Fruit fly (Drosophila melanogaster) whole organism, prepupa: Measurements from ENCODE around the gene Ugt316A1.

ENCODE experiments used
- CG11294 ChIP-seq: fragments of 200-800 bp; sonication (Bioruptor generic); IDR thresholded peaks from 2 replicates; pipeline ENCODE4 v1.3.6; 2022; ENCODE audit warnings: missing biosample characterization, missing genetic modification characterization
- CG11762 ChIP-seq: fragments of 200-800 bp; sonication (Bioruptor generic); optimal IDR thresholded peaks from 3 replicates; lab custom pipeline; 2016; ENCODE audit warnings: missing biosample characterization, missing genetic modification characterization; ENCODE audit not compliant: insufficient read depth
- CG1621 ChIP-seq: fragments of 200-800 bp; sonication (Bioruptor generic); optimal IDR thresholded peaks from 3 replicates; lab custom pipeline; 2018; ENCODE audit warnings: missing biosample characterization, mild to moderate bottlenecking, missing genetic modification characterization
- CG16779 ChIP-seq: fragments of 200-800 bp; sonication (Bioruptor generic); optimal IDR thresholded peaks from 3 replicates; lab custom pipeline; 2017; ENCODE audit warnings: missing biosample characterization, mild to moderate bottlenecking, missing genetic modification characterization
- CG3032 ChIP-seq: fragments of 200-800 bp; optimal IDR thresholded peaks from 2 replicates; lab custom pipeline; 2019; ENCODE audit warnings: missing biosample characterization, mild to moderate bottlenecking, missing genetic modification characterization, moderate library complexity
- CG3919 ChIP-seq: fragments of 200-800 bp; sonication (Bioruptor generic); optimal IDR thresholded peaks from 3 replicates; lab custom pipeline; 2016; ENCODE audit warnings: missing biosample characterization, missing genetic modification characterization
- CG4318 ChIP-seq: fragments of 200-800 bp; sonication (Bioruptor generic); optimal IDR thresholded peaks from 3 replicates; lab custom pipeline; 2017; ENCODE audit warnings: missing biosample characterization, mild to moderate bottlenecking, missing genetic modification characterization
- CG6163 ChIP-seq: fragments of 200-800 bp; sonication (Bioruptor generic); IDR thresholded peaks from 3 replicates; pipeline ENCODE4 v1.3.6; 2022; ENCODE audit warnings: missing biosample characterization, missing genetic modification characterization
- CG6276 ChIP-seq: fragments of 200-800 bp; sonication (Bioruptor generic); optimal IDR thresholded peaks from 2 replicates; lab custom pipeline; 2017; ENCODE audit warnings: missing biosample characterization, mild to moderate bottlenecking, missing genetic modification characterization
- CG6808 ChIP-seq: fragments of 200-800 bp; sonication (Bioruptor generic); optimal IDR thresholded peaks from 3 replicates; lab custom pipeline; 2017; ENCODE audit warnings: missing biosample characterization, missing genetic modification characterization, mild to moderate bottlenecking, moderate library complexity, missing genetic modification reagents
- CG8119 ChIP-seq: fragments of 200-800 bp; sonication (Bioruptor generic); IDR thresholded peaks from 3 replicates; pipeline ENCODE4 v1.3.6; 2022; ENCODE audit warnings: missing biosample characterization, missing genetic modification characterization
- CG8319 ChIP-seq: fragments of 200-800 bp; sonication (Bioruptor generic); optimal IDR thresholded peaks from 3 replicates; lab custom pipeline; 2016; ENCODE audit warnings: missing biosample characterization, missing genetic modification characterization
- Eip75B ChIP-seq: fragments of 200-800 bp; sonication (Bioruptor generic); optimal IDR thresholded peaks from 3 replicates; lab custom pipeline; 2016; ENCODE audit warnings: missing biosample characterization, missing genetic modification characterization
- Eip78C ChIP-seq: fragments of 200-800 bp; sonication (Bioruptor generic); peaks from one replicate; lab custom pipeline; 2016; ENCODE audit warnings: missing biosample characterization, missing genetic modification characterization
- Eip93F ChIP-seq: fragments of 200-800 bp; sonication (Bioruptor generic); optimal IDR thresholded peaks from 2 replicates; lab custom pipeline; 2016; ENCODE audit warnings: missing biosample characterization, mild to moderate bottlenecking, missing genetic modification characterization
- Ets96B ChIP-seq: fragments of 200-800 bp; optimal IDR thresholded peaks from 2 replicates; lab custom pipeline; 2019; ENCODE audit warnings: missing biosample characterization, mild to moderate bottlenecking, missing genetic modification characterization, moderate library complexity
- Hr38 ChIP-seq: sonication (Bioruptor generic); optimal IDR thresholded peaks from 2 replicates; lab custom pipeline; 2016; ENCODE audit warnings: missing biosample characterization, missing genetic modification characterization
- Hr4 ChIP-seq: fragments of 200-800 bp; sonication (Bioruptor generic); optimal IDR thresholded peaks from 3 replicates; lab custom pipeline; 2016; ENCODE audit warnings: missing biosample characterization, missing genetic modification characterization
- Lpt ChIP-seq: fragments of 200-800 bp; sonication (Bioruptor generic); optimal IDR thresholded peaks from 3 replicates; lab custom pipeline; 2016; ENCODE audit warnings: missing biosample characterization, missing genetic modification characterization
- OdsH ChIP-seq: fragments of 200-800 bp; sonication (Bioruptor generic); optimal IDR thresholded peaks from 3 replicates; lab custom pipeline; 2016; ENCODE audit warnings: missing biosample characterization, missing genetic modification characterization
- Sox102F ChIP-seq: fragments of 200-800 bp; sonication (Bioruptor generic); optimal IDR thresholded peaks from 2 replicates; lab custom pipeline; 2016; ENCODE audit warnings: missing biosample characterization, mild to moderate bottlenecking, missing genetic modification characterization
- Sox14 ChIP-seq: fragments of 200-800 bp; sonication (Bioruptor generic); optimal IDR thresholded peaks from 3 replicates; lab custom pipeline; 2016; ENCODE audit warnings: missing biosample characterization, missing genetic modification characterization
- achi ChIP-seq: fragments of 200-800 bp; sonication (Bioruptor generic); optimal IDR thresholded peaks from 3 replicates; lab custom pipeline; 2016; ENCODE audit warnings: missing biosample characterization, missing genetic modification characterization
- cyc ChIP-seq: fragments of 200-800 bp; sonication (Bioruptor generic); optimal IDR thresholded peaks from 3 replicates; lab custom pipeline; 2016; ENCODE audit warnings: missing biosample characterization, missing genetic modification characterization
- dac ChIP-seq: fragments of 200-800 bp; sonication (Bioruptor generic); optimal IDR thresholded peaks from 2 replicates; lab custom pipeline; 2017; ENCODE audit warnings: missing biosample characterization, mild to moderate bottlenecking, missing genetic modification characterization
- dsx ChIP-seq: fragments of 200-800 bp; optimal IDR thresholded peaks from 3 replicates; lab custom pipeline; 2019; ENCODE audit warnings: missing biosample characterization, mild to moderate bottlenecking, missing genetic modification characterization, moderate library complexity; ENCODE audit not compliant: poor library complexity, severe bottlenecking
- fd59A ChIP-seq: fragments of 200-800 bp; sonication (Bioruptor generic); optimal IDR thresholded peaks from 2 replicates; lab custom pipeline; 2017; ENCODE audit warnings: missing biosample characterization, mild to moderate bottlenecking, missing genetic modification characterization, missing genetic modification reagents
- fkh ChIP-seq: fragments of 200-800 bp; sonication (Bioruptor generic); optimal IDR thresholded peaks from 3 replicates; lab custom pipeline; 2017; ENCODE audit warnings: missing biosample characterization, mild to moderate bottlenecking, missing genetic modification characterization, moderate library complexity
- lz ChIP-seq: fragments of 200-800 bp; sonication (Bioruptor generic); optimal IDR thresholded peaks from 3 replicates; lab custom pipeline; 2016; ENCODE audit warnings: missing biosample characterization, missing genetic modification characterization
- pdm3 ChIP-seq: fragments of 200-800 bp; sonication (Bioruptor generic); optimal IDR thresholded peaks from 3 replicates; lab custom pipeline; 2016; ENCODE audit warnings: missing biosample characterization, missing genetic modification characterization
- salr ChIP-seq, 2 experiments: fragments of 200-800 bp; sonication (Bioruptor generic); optimal IDR thresholded peaks; 3 replicates each; lab custom pipeline; 2016 to 2018; ENCODE audit warnings: missing biosample characterization in 2 of 2, missing genetic modification characterization in 2 of 2, mild to moderate bottlenecking in 1 of 2
- ss ChIP-seq, 2 experiments: fragments of 200-800 bp; sonication (Bioruptor generic); optimal IDR thresholded peaks; 2 replicates in 1 of 2; 3 replicates in 1 of 2; lab custom pipeline; 2017 to 2018; ENCODE audit warnings: mild to moderate bottlenecking in 2 of 2, missing biosample characterization in 2 of 2, missing genetic modification characterization in 2 of 2, moderate library complexity in 1 of 2
- svp ChIP-seq: fragments of 200-800 bp; sonication (Bioruptor generic); peaks from one replicate; lab custom pipeline; 2016; ENCODE audit warnings: missing biosample characterization, missing genetic modification characterization
- vri ChIP-seq: fragments of 200-800 bp; sonication (Bioruptor generic); optimal IDR thresholded peaks from 3 replicates; lab custom pipeline; 2016; ENCODE audit warnings: missing biosample characterization, mild to moderate bottlenecking, missing genetic modification characterization

The Ugt316A1 gene

DNA sequence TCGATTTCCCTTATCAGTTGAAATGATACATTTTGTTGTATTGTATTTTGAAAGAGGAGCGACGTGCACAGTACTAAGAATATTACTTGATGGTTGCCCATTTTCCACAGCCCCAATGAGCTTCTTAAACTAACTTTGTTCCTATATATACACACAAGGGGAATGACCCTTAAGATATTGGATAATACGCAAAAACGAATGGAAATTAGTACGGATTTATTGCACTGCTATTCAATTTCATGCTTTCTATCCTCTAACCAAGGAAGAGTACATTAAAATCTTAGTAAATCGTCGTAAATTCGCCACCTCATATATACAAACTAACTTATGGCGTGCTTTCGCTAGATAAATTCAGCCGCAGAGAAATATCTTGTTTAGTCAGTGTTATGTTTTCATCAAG is 10.7 kb downstream of the Ugt316A1 start, which contains the start of gene Acp76A:
Gene Acp76A (minus strand): TSS at position 101 of the 400 bp plus-strand sequence.
- TF ChIP-seq CG1621 (tag; lab: Kevin White, UChicago): no peak
- no peak for TF ChIP-seq CG3919
- no peak for TF ChIP-seq svp (GFP tag; lab: Kevin White, UChicago)
- TF ChIP-seq Hr4 (GFP tag; lab: Kevin White, UChicago): no peak
- TF ChIP-seq achi (GFP tag; lab: Kevin White, UChicago): no peak
- no peak for TF ChIP-seq Hr38 (GFP tag; lab: Kevin White, UChicago)
- TF ChIP-seq Eip93F (GFP tag; lab: Kevin White, UChicago): no peak

DNA sequence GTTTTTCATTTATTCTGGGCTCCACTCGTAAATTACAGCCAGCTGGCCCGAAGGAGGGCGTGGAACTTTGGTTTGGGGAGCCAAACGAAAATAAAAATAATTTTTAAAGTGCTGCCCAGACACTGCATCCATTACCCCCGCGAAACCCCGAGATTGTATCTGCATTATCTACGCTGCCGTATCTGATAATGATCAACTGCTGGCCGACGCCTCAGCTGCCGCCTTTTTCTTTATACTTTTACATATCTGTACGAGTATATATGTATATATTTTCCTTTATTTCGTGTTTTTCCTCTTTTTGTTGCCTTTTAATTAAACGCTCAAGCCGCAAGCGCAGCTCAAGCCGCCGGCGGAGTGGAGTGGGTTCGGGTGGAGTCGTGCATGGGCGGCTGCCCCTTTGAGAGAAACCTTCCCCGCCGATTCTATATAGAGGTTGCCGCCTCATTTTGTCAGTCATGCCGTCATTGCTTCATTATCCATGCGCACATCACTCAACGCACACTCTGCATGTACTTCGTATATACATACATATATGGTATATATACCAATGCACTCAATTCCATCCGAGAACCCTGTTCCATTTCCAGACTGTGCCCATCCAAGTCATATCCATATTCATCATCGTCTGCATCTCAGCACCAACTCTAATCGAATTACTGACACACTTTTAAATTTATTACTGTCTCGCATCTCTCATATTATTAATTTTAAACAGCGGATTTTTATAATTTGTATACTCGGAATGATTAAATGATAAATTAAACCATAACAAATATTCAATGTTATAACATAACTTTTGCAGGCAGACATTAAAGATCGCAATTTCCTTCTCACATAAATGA is 12.7 kb downstream of the Ugt316A1 start:
- TF ChIP-seq fkh (GFP tag; lab: Kevin White, UChicago) (no peak), CG8119 (GFP tag; lab: Robert Waterston, UW) (0 out of 3 replicates have a peak, but pooled peaks have one; percentile 25), ss (GFP tag; optimal IDR thresholded peaks at IDR 0.05; lab: Kevin White, UChicago) (peak in 1 of 2 experiments; percentile 40), Hr4 (GFP tag; lab: Kevin White, UChicago) (no peak), Eip78C (peak; percentile 52), svp (GFP tag; lab: Kevin White, UChicago) (peak; percentile 54), CG6808 (GFP tag; lab: Kevin White, UChicago) (peak; percentile 2), CG6163 (GFP tag; lab: Robert Waterston, UW) (0 out of 3 replicates have a peak, but pooled peaks have one; percentile 18), Eip75B (GFP tag; lab: Kevin White, UChicago) (no peak)

DNA sequence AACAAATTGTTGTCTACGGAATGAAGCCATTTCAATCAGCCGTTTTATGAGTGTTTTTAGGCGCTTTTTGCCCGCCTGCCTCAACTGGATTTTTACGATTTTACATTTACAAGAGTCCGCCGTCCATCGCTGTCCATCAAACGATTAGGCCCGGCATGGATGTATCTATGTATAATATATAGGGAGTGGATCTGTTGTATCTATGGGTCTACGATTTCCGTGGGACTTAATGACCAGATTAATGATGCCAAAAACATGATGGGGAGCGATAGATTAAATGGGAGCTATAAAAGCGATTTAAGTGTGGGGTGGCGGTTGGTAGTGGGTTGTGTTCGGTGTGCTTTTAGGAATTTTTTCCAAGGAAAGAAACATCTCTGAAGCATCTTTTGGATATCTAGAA is 13.9 kb downstream of the Ugt316A1 start:
- TF ChIP-seq Lpt (GFP tag; lab: Kevin White, UChicago) (no peak), vri (GFP tag; lab: Kevin White, UChicago) (no peak), OdsH (GFP tag; lab: Kevin White, UChicago) (no peak), ss (GFP tag; optimal IDR thresholded peaks at IDR 0.05; lab: Kevin White, UChicago) (no peak), salr (GFP tag; optimal IDR thresholded peaks at IDR 0.05; lab: Kevin White, UChicago) (no peak), dsx (GFP tag; lab: Kevin White, UChicago) (no peak), CG8319 (no peak), CG6276 (GFP tag; lab: Kevin White, UChicago) (no peak), CG11762 (no peak), dac (GFP tag; lab: Kevin White, UChicago) (no peak), lz (no peak), pdm3 (GFP tag; lab: Kevin White, UChicago) (no peak), CG4318 (GFP tag; lab: Kevin White, UChicago) (no peak)

DNA sequence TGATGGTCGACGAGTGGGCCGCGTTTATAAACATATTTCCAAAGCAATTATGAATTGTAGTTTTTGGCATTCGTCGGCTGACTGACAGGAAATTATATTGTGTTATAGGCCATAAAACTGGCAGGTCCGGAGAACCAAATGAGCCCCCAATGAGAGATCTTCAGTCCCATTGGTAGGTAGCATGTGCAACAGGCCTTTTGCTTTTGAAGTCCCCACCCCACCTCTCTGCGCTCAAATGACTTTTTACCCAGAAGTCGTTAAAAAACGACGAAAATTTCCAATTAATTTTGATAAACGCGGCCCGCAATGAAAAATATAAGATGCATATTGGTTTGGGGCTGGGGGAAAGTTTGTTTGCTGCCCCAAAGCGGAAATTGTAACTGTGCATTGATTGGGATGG is 14.4 kb downstream of the Ugt316A1 start:
- no peak for TF ChIP-seq Sox102F
- TF ChIP-seq CG16779 (tag; lab: Kevin White, UChicago): no peak
- no peak for TF ChIP-seq fd59A (GFP tag; lab: Kevin White, UChicago)
- TF ChIP-seq CG8319: no peak
- TF ChIP-seq CG4318 (GFP tag; lab: Kevin White, UChicago): no peak
- TF ChIP-seq achi (GFP tag; lab: Kevin White, UChicago): no peak
- TF ChIP-seq Ets96B (tag; lab: Kevin White, UChicago): no peak
- TF ChIP-seq cyc: no peak
- TF ChIP-seq CG3032: no peak
- TF ChIP-seq CG11294 (GFP tag; lab: Robert Waterston, UW): no peak
- no peak for TF ChIP-seq Sox14 (GFP tag; lab: Kevin White, UChicago)
- TF ChIP-seq svp (GFP tag; lab: Kevin White, UChicago): no peak
